Fruit fly (Drosophila melanogaster): ENCODE data around the gene CG8997.

CG8997 gene

dm6 chr2L:13813604-13814178 lies 31.4 kb downstream of the CG8997 start, which contains the start of gene Sos (continued):
- peak; percentile 55 for TF ChIP-seq nmo (GFP tag; optimal IDR thresholded peaks at IDR 0.05)
- TF ChIP-seq sob (GFP tag; IDR thresholded peaks at IDR 0.05), result no peak
- no peak for TF ChIP-seq Optix (GFP tag; IDR thresholded peaks at IDR 0.05)
- peak; percentile 95 for TF ChIP-seq CG9797 (GFP tag; optimal IDR thresholded peaks at IDR 0.05)
- TF ChIP-seq CG12071 (GFP tag; optimal IDR thresholded peaks at IDR 0.05), result no peak
- peak; percentile 56 for TF ChIP-seq BEAF-32 (GFP tag; optimal IDR thresholded peaks at IDR 0.05)
- TF ChIP-seq nerfin-2 (GFP tag; IDR thresholded peaks at IDR 0.05; ENCODE audit: partially characterized antibody), result no peak
- TF ChIP-seq dmrt99B (tag; optimal IDR thresholded peaks at IDR 0.05), result no peak
- TF ChIP-seq vnd (GFP tag; IDR thresholded peaks at IDR 0.05; ENCODE audit: partially characterized antibody), result no peak
- no peak for TF ChIP-seq B-H1 (GFP tag; IDR thresholded peaks at IDR 0.05)
- no peak for TF ChIP-seq fru (optimal IDR thresholded peaks at IDR 0.05)
- peak; percentile 9 for TF ChIP-seq CG17186 (GFP tag; optimal IDR thresholded peaks at IDR 0.05)
- no peak for TF ChIP-seq Doc3 (GFP tag; IDR thresholded peaks at IDR 0.05; ENCODE audit: partially characterized antibody)
- TF ChIP-seq HHEX (GFP tag; optimal IDR thresholded peaks at IDR 0.05), result no peak
- no peak for TF ChIP-seq hb (GFP tag; IDR thresholded peaks at IDR 0.05; ENCODE audit: partially characterized antibody)
- TF ChIP-seq Xbp1 (GFP tag; optimal IDR thresholded peaks at IDR 0.05), result no peak
- no peak for TF ChIP-seq Deaf1 (tag; optimal IDR thresholded peaks at IDR 0.05)
- TF ChIP-seq Hmx (GFP tag; optimal IDR thresholded peaks at IDR 0.05), result no peak
- no peak for TF ChIP-seq CG4730 (GFP tag; IDR thresholded peaks at IDR 0.05)
- no peak for TF ChIP-seq Sox100B (GFP tag; optimal IDR thresholded peaks at IDR 0.05)
- TF ChIP-seq crc (GFP tag; optimal IDR thresholded peaks at IDR 0.05), result no peak
- no peak for TF ChIP-seq Hey (tag; optimal IDR thresholded peaks at IDR 0.05)
- no peak for TF ChIP-seq tup (GFP tag; optimal IDR thresholded peaks at IDR 0.05)
- TF ChIP-seq eve (GFP tag; optimal IDR thresholded peaks at IDR 0.05), result no peak
- no peak for TF ChIP-seq CG6272 (GFP tag; IDR thresholded peaks at IDR 0.05)
- TF ChIP-seq CG2199 (GFP tag; IDR thresholded peaks at IDR 0.05), result no peak
- no peak for TF ChIP-seq zen2 (GFP tag; IDR thresholded peaks at IDR 0.05; ENCODE audit: partially characterized antibody)
- no peak for TF ChIP-seq ara (GFP tag; IDR thresholded peaks at IDR 0.05)
- TF ChIP-seq bsh (GFP tag; optimal IDR thresholded peaks at IDR 0.05), result no peak
- TF ChIP-seq nom (GFP tag; optimal IDR thresholded peaks at IDR 0.05), result no peak
- TF ChIP-seq CG6254 (GFP tag; optimal IDR thresholded peaks at IDR 0.05), result no peak
- TF ChIP-seq CG18764 (GFP tag; optimal IDR thresholded peaks at IDR 0.05), result no peak
- no peak for TF ChIP-seq tll (GFP tag; optimal IDR thresholded peaks at IDR 0.05)
- no peak for TF ChIP-seq mld (GFP tag; IDR thresholded peaks at IDR 0.05; ENCODE audit: partially characterized antibody)
- no peak for TF ChIP-seq psq (GFP tag; optimal IDR thresholded peaks at IDR 0.05)
- no peak for TF ChIP-seq CG10654 (GFP tag; optimal IDR thresholded peaks at IDR 0.05)
- TF ChIP-seq disco-r (GFP tag; optimal IDR thresholded peaks at IDR 0.05), result no peak
- no peak for TF ChIP-seq dan (GFP tag; IDR thresholded peaks at IDR 0.05)
- no peak for TF ChIP-seq cwo (GFP tag; optimal IDR thresholded peaks at IDR 0.05)
- TF ChIP-seq Trl (optimal IDR thresholded peaks at IDR 0.05), result no peak
- TF ChIP-seq Trl (GFP tag; optimal IDR thresholded peaks at IDR 0.05), result no peak
- TF ChIP-seq gce (GFP tag; IDR thresholded peaks at IDR 0.05), result no peak
- TF ChIP-seq Kr (GFP tag; optimal IDR thresholded peaks at IDR 0.05), result no peak
- TF ChIP-seq CG1792 (GFP tag; optimal IDR thresholded peaks at IDR 0.05), result no peak
- peak; percentile 32 for TF ChIP-seq Sry-δ (GFP tag; optimal IDR thresholded peaks at IDR 0.05)
- no peak for TF ChIP-seq ind (GFP tag; optimal IDR thresholded peaks at IDR 0.05)
- TF ChIP-seq sim (GFP tag; IDR thresholded peaks at IDR 0.05), result no peak
- no peak for TF ChIP-seq CG10979 (tag; optimal IDR thresholded peaks at IDR 0.05)
- TF ChIP-seq slou (GFP tag; optimal IDR thresholded peaks at IDR 0.05), result no peak
- peak; percentile 10 for TF ChIP-seq Abd-B (GFP tag; optimal IDR thresholded peaks at IDR 0.05)
- no peak for TF ChIP-seq CkIIα-i1 (GFP tag; IDR thresholded peaks at IDR 0.05)
